Worm (Caenorhabditis elegans): ENCODE results near the gene crn-5.
A peak's percentile ranks its signal among the peaks of the same experiment; 100 is the strongest.

ce11 chrII:10563368-10563767 lies 29.2 kb upstream of the crn-5 start, which contains the start of gene cdc-48.1:
- TF ChIP-seq nhr-25 (tag; optimal IDR thresholded peaks at IDR 0.05) (peak; percentile 100), ceh-16 (tag; optimal IDR thresholded peaks at IDR 0.05) (peak; percentile 79), nfya-1 (tag; optimal IDR thresholded peaks at IDR 0.05; ENCODE audit: insufficient read depth) (peak; percentile 99), pqm-1 (tag; optimal IDR thresholded peaks at IDR 0.05) (peak; percentile 100)
